Worm (Caenorhabditis elegans) whole organism, L1 larva: ENCODE results near the gene shc-3.

Experiments used
- C16A3.4 ChIP-seq: fragments of 150-350 bp; optimal IDR thresholded peaks from 2 replicates; lab custom pipeline; 2014; ENCODE audit warnings: missing biosample characterization, missing genetic modification characterization
- Y116A8C.19 ChIP-seq: sonication (generic microtip); optimal IDR thresholded peaks from 2 replicates; lab custom pipeline; 2016; ENCODE audit warnings: missing compliant biosample characterization, missing genetic modification characterization, borderline replicate concordance
- aha-1 ChIP-seq: fragments of 150-350 bp; optimal IDR thresholded peaks from 2 replicates; lab custom pipeline; 2014; ENCODE audit warnings: missing biosample characterization, missing genetic modification characterization
- blmp-1 ChIP-seq: fragments of 150-350 bp; optimal IDR thresholded peaks from 2 replicates; lab custom pipeline; 2014; ENCODE audit warnings: missing biosample characterization, missing genetic modification characterization
- ceh-63 ChIP-seq: fragments of 200-800 bp; sonication (Bioruptor generic); optimal IDR thresholded peaks from 2 replicates; lab custom pipeline; 2018; ENCODE audit warnings: mild to moderate bottlenecking, missing genetic modification characterization, missing compliant biosample characterization
- ceh-82 ChIP-seq, 3 experiments: fragments of 150-350 bp in 1 of 3; sonication (generic microtip) in 2 of 3; optimal IDR thresholded peaks; 2 replicates each; lab custom pipeline; 2014 to 2017; ENCODE audit warnings: missing biosample characterization in 3 of 3, missing genetic modification characterization in 3 of 3
- ceh-90 ChIP-seq: sonication (generic microtip); optimal IDR thresholded peaks from 2 replicates; lab custom pipeline; 2016; ENCODE audit warnings: missing genetic modification characterization, missing compliant biosample characterization
- dpl-1 ChIP-seq, 3 experiments: fragments of 150-350 bp in 2 of 3; sonication (generic microtip) in 1 of 3; optimal IDR thresholded peaks; 2 replicates each; lab custom pipeline; 2014 to 2017; ENCODE audit warnings: missing biosample characterization in 3 of 3, missing genetic modification characterization in 3 of 3, missing genetic modification reagents in 3 of 3
- dsc-1 ChIP-seq: sonication (generic microtip); optimal IDR thresholded peaks from 2 replicates; lab custom pipeline; 2016; ENCODE audit warnings: mild to moderate bottlenecking, missing genetic modification characterization, missing compliant biosample characterization
- efl-1 ChIP-seq, 4 experiments: fragments of 150-350 bp; optimal IDR thresholded peaks in 3 of 4; peaks in 1 of 4; 1 replicate in 1 of 4; 2 replicates in 3 of 4; lab custom pipeline; 2014; ENCODE audit warnings: missing biosample characterization in 2 of 4, missing genetic modification characterization in 2 of 4, missing genetic modification reagents in 2 of 4
- egl-13 ChIP-seq: sonication (generic microtip); optimal IDR thresholded peaks from 2 replicates; lab custom pipeline; 2016; ENCODE audit warnings: missing genotype, missing genetic modification reagents, missing genetic modification characterization, missing compliant biosample characterization
- egl-27 ChIP-seq, 2 experiments: fragments of 150-350 bp in 1 of 2; sonication (generic microtip); optimal IDR thresholded peaks; 3 replicates each; lab custom pipeline; 2017 to 2018; ENCODE audit warnings: missing biosample characterization in 2 of 2, missing genetic modification characterization in 2 of 2, missing genetic modification reagents in 2 of 2
- elt-2 ChIP-seq: sonication (generic microtip); optimal IDR thresholded peaks from 2 replicates; lab custom pipeline; 2016; ENCODE audit warnings: missing genetic modification characterization, mild to moderate bottlenecking, inconsistent platforms, missing compliant biosample characterization, missing genetic modification reagents
- elt-3 ChIP-seq, 6 experiments: fragments of 150-350 bp in 1 of 6; sonication (generic microtip); optimal IDR thresholded peaks; 2 replicates each; lab custom pipeline; 2017 to 2018; ENCODE audit warnings: missing biosample characterization in 6 of 6, missing genetic modification characterization in 6 of 6, inconsistent platforms in 1 of 6
- ets-5 ChIP-seq: fragments of 200-800 bp; sonication (Bioruptor generic); IDR thresholded peaks from 2 replicates; pipeline ENCODE4 v1.3.6; 2022; ENCODE audit warnings: missing genetic modification characterization, missing compliant biosample characterization
- fkh-10 ChIP-seq: sonication (generic microtip); optimal IDR thresholded peaks from 2 replicates; lab custom pipeline; 2017; ENCODE audit warnings: missing biosample characterization, missing genetic modification reagents, missing genetic modification characterization
- fkh-4 ChIP-seq: sonication (generic microtip); optimal IDR thresholded peaks from 2 replicates; lab custom pipeline; 2016; ENCODE audit warnings: missing compliant biosample characterization, missing genetic modification characterization, borderline replicate concordance
- fkh-8 ChIP-seq: sonication (generic microtip); optimal IDR thresholded peaks from 2 replicates; lab custom pipeline; 2016; ENCODE audit warnings: mild to moderate bottlenecking, missing genetic modification characterization, missing compliant biosample characterization
- fos-1 ChIP-seq: fragments of 150-350 bp; optimal IDR thresholded peaks from 2 replicates; lab custom pipeline; 2014; ENCODE audit warnings: missing biosample characterization, missing genetic modification characterization
- grh-1 ChIP-seq: fragments of 200-800 bp; sonication (Bioruptor generic); IDR thresholded peaks from 2 replicates; pipeline ENCODE4 v1.3.6; 2022; ENCODE audit warnings: missing genetic modification reagents, missing genetic modification characterization, missing compliant biosample characterization
- hlh-17 ChIP-seq: fragments of 200-800 bp; sonication (Bioruptor generic); optimal IDR thresholded peaks from 2 replicates; lab custom pipeline; 2018; ENCODE audit warnings: missing genetic modification characterization, mild to moderate bottlenecking, missing compliant biosample characterization, moderate library complexity, borderline replicate concordance
- hpl-2 ChIP-seq: fragments of 150-350 bp; optimal IDR thresholded peaks from 2 replicates; lab custom pipeline; 2014; ENCODE audit warnings: missing biosample characterization, missing genetic modification reagents, missing genetic modification characterization
- irx-1 ChIP-seq: sonication (generic microtip); optimal IDR thresholded peaks from 2 replicates; lab custom pipeline; 2016; ENCODE audit warnings: missing genetic modification characterization, missing compliant biosample characterization
- isw-1 ChIP-seq: fragments of 200-800 bp; sonication (Bioruptor generic); IDR thresholded peaks from 2 replicates; pipeline ENCODE4 v1.3.6; 2022; ENCODE audit warnings: missing genetic modification characterization, missing compliant biosample characterization
- jun-1 ChIP-seq: fragments of 150-350 bp; optimal IDR thresholded peaks from 2 replicates; lab custom pipeline; 2014; ENCODE audit warnings: missing biosample characterization, missing genetic modification reagents, missing genetic modification characterization
- lin-13 ChIP-seq: fragments of 150-350 bp; optimal IDR thresholded peaks from 2 replicates; lab custom pipeline; 2014; ENCODE audit warnings: missing biosample characterization, missing genetic modification reagents, missing genetic modification characterization
- lin-14 ChIP-seq: fragments of 200-800 bp; sonication (Bioruptor generic); optimal IDR thresholded peaks from 2 replicates; lab custom pipeline; 2018; ENCODE audit warnings: mild to moderate bottlenecking, missing genetic modification characterization, moderate library complexity, missing compliant biosample characterization
- lin-15B ChIP-seq: fragments of 150-350 bp; sonication (generic microtip); optimal IDR thresholded peaks from 3 replicates; lab custom pipeline; 2014; ENCODE audit warnings: missing biosample characterization, missing genetic modification characterization
- lin-35 ChIP-seq, 2 experiments: fragments of 150-350 bp; optimal IDR thresholded peaks; 2 replicates each; lab custom pipeline; 2014; ENCODE audit warnings: missing biosample characterization in 2 of 2, missing genetic modification characterization in 2 of 2, missing genetic modification reagents in 2 of 2
- lin-39 ChIP-seq: fragments of 150-350 bp; optimal IDR thresholded peaks from 2 replicates; lab custom pipeline; 2014; ENCODE audit warnings: missing biosample characterization, missing genetic modification reagents, missing genetic modification characterization
- lir-3 ChIP-seq: sonication (generic microtip); optimal IDR thresholded peaks from 2 replicates; lab custom pipeline; 2016; ENCODE audit warnings: mild to moderate bottlenecking, missing genetic modification characterization, moderate library complexity, missing compliant biosample characterization; ENCODE audit not compliant: poor library complexity
- mef-2 ChIP-seq: fragments of 150-350 bp; optimal IDR thresholded peaks from 2 replicates; lab custom pipeline; 2014; ENCODE audit warnings: missing biosample characterization, missing genetic modification characterization
- mep-1 ChIP-seq: fragments of 150-350 bp; optimal IDR thresholded peaks from 2 replicates; lab custom pipeline; 2014; ENCODE audit warnings: missing biosample characterization, missing genetic modification characterization
- nhr-12 ChIP-seq: sonication (generic microtip); optimal IDR thresholded peaks from 2 replicates; lab custom pipeline; 2017; ENCODE audit warnings: missing biosample characterization, missing genetic modification characterization
- nhr-28 ChIP-seq: fragments of 150-350 bp; optimal IDR thresholded peaks from 2 replicates; lab custom pipeline; 2014; ENCODE audit warnings: missing biosample characterization, missing genetic modification characterization
- nhr-47 ChIP-seq: sonication (generic microtip); optimal IDR thresholded peaks from 2 replicates; lab custom pipeline; 2016; ENCODE audit warnings: mild to moderate bottlenecking, missing genetic modification characterization, moderate library complexity, missing compliant biosample characterization
- nhr-76 ChIP-seq: sonication (generic microtip); optimal IDR thresholded peaks from 2 replicates; lab custom pipeline; 2017; ENCODE audit warnings: missing biosample characterization, missing genetic modification characterization
- nhr-77 ChIP-seq: fragments of 150-350 bp; optimal IDR thresholded peaks from 2 replicates; lab custom pipeline; 2014; ENCODE audit warnings: missing biosample characterization, missing genetic modification characterization
- pag-3 ChIP-seq: sonication (generic microtip); optimal IDR thresholded peaks from 2 replicates; lab custom pipeline; 2017; ENCODE audit warnings: missing genetic modification characterization, mild to moderate bottlenecking, missing compliant biosample characterization, antibody characterized with exemption, borderline replicate concordance; ENCODE audit not compliant: insufficient read depth
- pax-3 ChIP-seq: fragments of 200-800 bp; sonication (Bioruptor generic); optimal IDR thresholded peaks from 2 replicates; lab custom pipeline; 2018; ENCODE audit warnings: mild to moderate bottlenecking, missing genetic modification characterization, moderate library complexity, missing compliant biosample characterization
- pqm-1 ChIP-seq: sonication (generic microtip); optimal IDR thresholded peaks from 3 replicates; lab custom pipeline; 2017; ENCODE audit warnings: missing biosample characterization, missing genetic modification characterization
- skn-1 ChIP-seq: fragments of 150-350 bp; optimal IDR thresholded peaks from 2 replicates; lab custom pipeline; 2014; ENCODE audit warnings: missing biosample characterization, missing genetic modification characterization
- snpc-4 ChIP-seq: fragments of 150-350 bp; optimal IDR thresholded peaks from 2 replicates; lab custom pipeline; 2014; ENCODE audit warnings: missing biosample characterization, missing genetic modification characterization
- snu-23 ChIP-seq: sonication (generic microtip); optimal IDR thresholded peaks from 2 replicates; lab custom pipeline; 2016; ENCODE audit warnings: missing genetic modification characterization, missing compliant biosample characterization
- sup-37 ChIP-seq: fragments of 200-800 bp; sonication (Bioruptor generic); optimal IDR thresholded peaks from 2 replicates; lab custom pipeline; 2018; ENCODE audit warnings: mild to moderate bottlenecking, missing genetic modification characterization, missing compliant biosample characterization
- swsn-7 ChIP-seq: sonication (generic microtip); optimal IDR thresholded peaks from 2 replicates; lab custom pipeline; 2016; ENCODE audit warnings: missing genetic modification characterization, missing compliant biosample characterization
- tbx-2 ChIP-seq: sonication (generic microtip); optimal IDR thresholded peaks from 2 replicates; lab custom pipeline; 2016; ENCODE audit warnings: missing genetic modification characterization, missing compliant biosample characterization
- tlp-1 ChIP-seq: fragments of 150-350 bp; optimal IDR thresholded peaks from 2 replicates; lab custom pipeline; 2014; ENCODE audit warnings: missing biosample characterization, missing genetic modification characterization
- unc-62 ChIP-seq: fragments of 150-350 bp; optimal IDR thresholded peaks from 2 replicates; lab custom pipeline; 2014; ENCODE audit warnings: missing biosample characterization, missing genetic modification reagents, missing genetic modification characterization
- unc-86 ChIP-seq: sonication (generic microtip); optimal IDR thresholded peaks from 2 replicates; lab custom pipeline; 2016; ENCODE audit warnings: missing genetic modification characterization, missing compliant biosample characterization
- zag-1 ChIP-seq: fragments of 150-350 bp; optimal IDR thresholded peaks from 2 replicates; lab custom pipeline; 2014; ENCODE audit warnings: missing biosample characterization, missing genetic modification characterization
- ztf-11 ChIP-seq, 2 experiments: sonication (generic microtip); optimal IDR thresholded peaks; 2 replicates each; lab custom pipeline; 2016 to 2017; ENCODE audit warnings: missing genetic modification characterization in 2 of 2, missing biosample characterization in 1 of 2, missing compliant biosample characterization in 1 of 2

The shc-3 gene

ce11 chrX:13726874-13727343 is 9.6 kb downstream of the shc-3 start, which contains the start of gene pix-1 (continued):
- TF ChIP-seq nhr-76 (no peak), mef-2 (tag; lab: Kevin White, UChicago) (no peak), skn-1 (tag; lab: Kevin White, UChicago) (peak; percentile 38), blmp-1 (tag; lab: Kevin White, UChicago) (peak; percentile 58), ets-5 (GFP tag; lab: Robert Waterston, UW) (no peak), tbx-2 (tag; lab: Kevin White, UChicago) (peak; percentile 64), elt-3 (tag; optimal IDR thresholded peaks at IDR 0.05; lab: Kevin White, UChicago) (peak in 1 of 6 experiments; percentile 36), nhr-28 (tag; lab: Kevin White, UChicago) (no peak), lin-13 (GFP tag; lab: Kevin White, UChicago) (no peak), nhr-47 (peak; percentile 65), nhr-77 (tag; lab: Kevin White, UChicago) (peak; percentile 27), ceh-82 (tag; optimal IDR thresholded peaks at IDR 0.05; lab: Kevin White, UChicago) (peak in 2 of 3 experiments; percentile 47 to 53), pag-3 (tag; lab: Kevin White, UChicago) (no peak), C16A3.4 (peak; percentile 52), nhr-12 (tag; lab: Kevin White, UChicago) (no peak), pax-3 (tag; lab: Kevin White, UChicago) (no peak), pqm-1 (tag; lab: Kevin White, UChicago) (no peak), ztf-11 (tag; optimal IDR thresholded peaks at IDR 0.05; lab: Kevin White, UChicago) (no peak), unc-62 (GFP tag; lab: Kevin White, UChicago) (no peak), Y116A8C.19 (tag; lab: Kevin White, UChicago) (no peak), unc-86 (tag; lab: Kevin White, UChicago) (peak; percentile 2), lin-39 (tag; lab: Kevin White, UChicago) (peak; percentile 40), ceh-63 (GFP tag; lab: Kevin White, UChicago) (no peak), zag-1 (tag; lab: Kevin White, UChicago) (no peak), egl-27 (tag; optimal IDR thresholded peaks at IDR 0.05; lab: Kevin White, UChicago) (no peak), jun-1 (peak; percentile 26), dsc-1 (tag; lab: Kevin White, UChicago) (peak; percentile 86), snpc-4 (tag; lab: Kevin White, UChicago) (peak; percentile 0), fos-1 (no peak), mep-1 (tag; lab: Kevin White, UChicago) (peak; percentile 81), lin-14 (peak; percentile 93), tlp-1 (tag; lab: Kevin White, UChicago) (no peak), egl-13 (no peak), hpl-2 (GFP tag; lab: Kevin White, UChicago) (no peak), lin-35 (GFP tag; optimal IDR thresholded peaks at IDR 0.05; lab: Kevin White, UChicago) (peak; percentile 44 to 45), lin-15B (tag; lab: Kevin White, UChicago) (peak; percentile 18), isw-1 (peak; percentile 22; the same call in 1 of the 2 replicates), aha-1 (tag; lab: Kevin White, UChicago) (no peak), grh-1 (GFP tag; lab: Robert Waterston, UW) (no peak), ceh-90 (tag; lab: Kevin White, UChicago) (no peak), lir-3 (tag; lab: Kevin White, UChicago) (peak; percentile 2), swsn-7 (tag; lab: Kevin White, UChicago) (peak; percentile 69), snu-23 (GFP tag; lab: Kevin White, UChicago) (peak; percentile 81), sup-37 (GFP tag; lab: Kevin White, UChicago) (no peak), efl-1 (optimal IDR thresholded peaks at IDR 0.05; lab: Kevin White, UChicago) (peak; percentile 47 to 52), efl-1 (GFP tag; optimal IDR thresholded peaks at IDR 0.05 in 1 of 2; lab: Kevin White, UChicago) (peak; percentile 28 to 63), dpl-1 (GFP tag; optimal IDR thresholded peaks at IDR 0.05; lab: Kevin White, UChicago) (peak; percentile 15 to 42 (median 22)), fkh-10 (GFP tag; lab: Kevin White, UChicago) (no peak), elt-2 (peak; percentile 8), fkh-4 (tag; lab: Kevin White, UChicago) (peak; percentile 19), irx-1 (tag; lab: Kevin White, UChicago) (peak; percentile 34), hlh-17 (GFP tag; lab: Kevin White, UChicago) (no peak), fkh-8 (peak; percentile 25)
